Fruit fly (Drosophila melanogaster) Kc167 (cell line): Measurements from ENCODE around the gene CG13457.

ENCODE experiments used
- Myc ChIP-seq: fragments of >200 bp; optimal IDR thresholded peaks from 2 replicates; lab custom pipeline; 2017; ENCODE audit warnings: missing external identifiers
- Sin3A ChIP-seq: fragments of >200 bp; optimal IDR thresholded peaks from 2 replicates; lab custom pipeline; 2018; ENCODE audit warnings: missing external identifiers
- h ChIP-seq: fragments of >200 bp; optimal IDR thresholded peaks from 3 replicates; lab custom pipeline; 2018; ENCODE audit warnings: missing external identifiers
- insv ChIP-seq: fragments of >200 bp; optimal IDR thresholded peaks from 3 replicates; lab custom pipeline; 2018; ENCODE audit warnings: missing external identifiers
- psq ChIP-seq: fragments of >200 bp; optimal IDR thresholded peaks from 2 replicates; lab custom pipeline; 2017; ENCODE audit warnings: missing external identifiers
- ttk ChIP-seq: sonication (Bioruptor generic); optimal IDR thresholded peaks from 2 replicates; lab custom pipeline; 2017; ENCODE audit warnings: missing external identifiers

The CG13457 gene

DNA sequence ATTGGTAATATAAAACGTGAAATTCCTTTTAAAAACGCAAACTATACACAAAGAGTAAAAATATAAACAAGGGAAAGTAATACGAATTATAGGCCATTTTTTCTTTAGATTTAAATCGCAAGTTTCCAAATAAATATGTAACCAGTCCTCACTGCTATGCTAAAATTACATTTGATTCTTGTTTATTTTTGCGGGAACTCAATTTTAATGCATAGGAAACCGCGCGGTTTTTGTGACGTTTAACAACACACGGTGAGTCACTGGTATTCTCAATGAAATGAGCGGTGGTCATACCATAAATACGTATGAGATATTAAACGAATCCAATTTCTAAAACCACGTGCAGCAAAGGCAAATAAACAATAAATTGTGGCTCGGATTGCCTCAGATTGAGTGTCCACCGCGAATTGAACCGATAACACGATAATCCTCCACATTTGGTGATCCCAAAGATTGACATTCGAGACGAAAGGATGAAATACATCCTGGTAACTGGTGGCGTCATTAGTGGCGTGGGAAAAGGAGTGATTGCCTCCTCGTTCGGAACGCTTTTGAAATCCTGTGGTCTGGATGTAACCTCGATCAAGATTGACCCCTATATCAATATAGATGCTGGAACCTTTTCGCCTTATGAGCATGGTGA lies 33.2 kb downstream of the CG13457 start, which contains the start of gene Ctps:
Gene Ctps (plus strand): TSS at position 37 of the 643 bp plus-strand sequence.
- TF ChIP-seq h (lab: Kevin White, UChicago), result no peak
- no peak for TF ChIP-seq ttk (lab: Kevin White, UChicago)
- no peak for TF ChIP-seq psq (lab: Kevin White, UChicago)
- TF ChIP-seq insv (lab: Kevin White, UChicago), result no peak
- TF ChIP-seq Myc, result no peak
- no peak for TF ChIP-seq Sin3A (lab: Kevin White, UChicago)

DNA sequence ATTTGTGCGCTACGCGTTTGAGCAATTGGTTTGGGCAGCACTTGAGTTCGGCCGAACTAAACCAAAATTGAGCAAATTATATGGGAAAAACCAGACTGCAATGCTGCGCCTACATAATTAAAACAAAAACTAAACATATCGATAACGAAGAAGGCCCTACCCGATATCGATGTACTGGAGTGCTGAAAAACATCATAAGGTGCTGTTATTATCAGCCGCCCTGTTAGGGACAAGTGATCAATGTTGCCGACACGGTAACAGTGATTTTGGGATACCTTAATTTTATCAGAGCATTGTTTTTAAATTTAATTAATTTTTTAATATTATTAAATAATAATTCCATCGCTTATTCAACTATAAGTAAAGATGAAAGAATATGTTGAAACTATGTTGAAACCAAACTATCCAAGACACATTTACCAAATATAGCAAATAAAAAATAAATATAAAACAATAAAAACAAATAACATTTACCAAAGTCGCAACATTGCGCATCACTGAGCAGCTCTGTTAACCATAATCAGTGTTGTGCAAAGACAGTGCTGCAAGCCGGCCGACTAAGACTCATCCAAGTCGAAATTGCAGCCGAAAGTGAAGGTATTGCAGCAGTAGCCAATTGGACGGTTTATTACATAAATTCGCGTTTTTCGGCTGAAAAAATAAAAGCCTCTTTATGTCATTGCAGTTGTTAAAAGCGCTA lies 36.4 kb downstream of the CG13457 start, which contains the start of the genes sstn, Plp and GlyRS:
Gene sstn (minus strand): TSS at position 131 of the 700 bp plus-strand sequence.
Gene Plp (minus strand): TSS at position 136 of the 700 bp plus-strand sequence.
Gene GlyRS (plus strand): TSS at position 554 of the 700 bp plus-strand sequence.
- TF ChIP-seq h (lab: Kevin White, UChicago) (no peak), insv (lab: Kevin White, UChicago) (no peak), ttk (lab: Kevin White, UChicago) (no peak), Sin3A (lab: Kevin White, UChicago) (no peak), psq (lab: Kevin White, UChicago) (no peak), Myc (no peak)

DNA sequence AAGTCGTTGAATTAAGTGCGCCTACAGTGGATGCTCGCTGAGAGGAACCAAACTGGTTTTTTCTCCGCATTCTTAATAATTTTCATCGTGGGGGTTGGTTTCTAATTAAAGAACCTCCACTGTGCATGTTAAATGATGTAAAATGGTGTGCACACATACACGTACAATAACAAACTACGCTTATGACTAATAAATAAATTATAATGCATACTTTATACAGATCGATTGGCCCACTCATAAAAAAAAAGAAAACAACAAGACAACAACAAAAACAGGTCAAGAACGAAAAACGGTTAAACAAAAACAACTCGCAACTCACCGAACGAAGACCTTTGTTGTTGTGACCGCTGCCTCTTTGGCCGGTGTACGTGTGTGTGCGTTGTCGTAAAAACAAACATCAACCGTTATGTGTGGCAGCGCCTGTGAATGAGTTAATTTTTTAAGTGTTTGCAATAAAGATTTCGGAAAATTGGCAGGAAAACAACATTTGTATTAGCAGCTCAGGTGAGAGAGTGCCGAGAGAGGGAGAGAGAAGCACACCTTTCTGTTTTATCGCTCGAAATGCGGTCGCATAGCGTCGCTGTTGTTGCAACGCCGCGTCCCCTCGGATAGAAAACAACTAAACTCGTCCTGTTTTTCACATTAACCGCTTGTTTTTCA lies 37.1 kb downstream of the CG13457 start:
- no peak for TF ChIP-seq h (lab: Kevin White, UChicago)
- TF ChIP-seq Sin3A (lab: Kevin White, UChicago), result no peak
- no peak for TF ChIP-seq psq (lab: Kevin White, UChicago)
- TF ChIP-seq Myc, result no peak
- no peak for TF ChIP-seq ttk (lab: Kevin White, UChicago)
- no peak for TF ChIP-seq insv (lab: Kevin White, UChicago)

DNA sequence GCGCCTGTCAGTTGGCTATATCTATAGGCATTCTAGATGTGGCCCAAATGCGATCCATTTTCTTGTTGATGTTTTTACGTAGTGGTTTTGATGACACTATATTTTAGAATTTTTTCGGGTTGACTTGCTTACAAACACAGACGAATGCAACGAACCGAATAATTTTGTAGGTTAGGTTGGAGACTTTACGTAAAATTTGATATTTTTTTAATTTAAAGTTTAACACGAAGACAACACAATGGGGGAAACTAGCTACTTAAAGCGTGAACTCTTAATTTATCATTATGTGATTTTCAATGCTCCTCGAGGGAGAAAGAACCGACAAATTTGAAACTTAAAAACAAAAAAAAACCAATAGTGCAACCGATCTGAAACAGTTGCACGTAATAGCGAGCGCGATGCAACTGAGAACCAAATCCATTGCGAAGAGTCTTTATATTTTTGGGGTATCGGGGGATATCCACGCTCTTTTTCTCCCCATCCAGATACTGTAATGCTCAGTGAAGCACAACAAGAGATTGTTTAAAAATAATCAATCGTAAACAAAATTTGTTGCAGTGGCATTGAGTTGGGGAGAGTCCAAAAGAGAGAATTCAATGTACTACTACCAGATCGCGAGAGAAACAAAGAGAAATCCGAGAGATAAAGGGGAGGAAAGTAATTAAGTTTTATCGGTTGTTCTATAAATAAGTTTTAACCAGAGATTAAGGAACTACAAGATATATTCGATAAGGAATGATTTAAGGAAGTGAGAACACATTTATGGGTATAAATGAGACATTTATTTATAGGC lies 41.1 kb downstream of the CG13457 start:
- TF ChIP-seq h (lab: Kevin White, UChicago) (no peak), psq (lab: Kevin White, UChicago) (no peak), insv (lab: Kevin White, UChicago) (no peak), Sin3A (lab: Kevin White, UChicago) (no peak), ttk (lab: Kevin White, UChicago) (no peak), Myc (no peak)

DNA sequence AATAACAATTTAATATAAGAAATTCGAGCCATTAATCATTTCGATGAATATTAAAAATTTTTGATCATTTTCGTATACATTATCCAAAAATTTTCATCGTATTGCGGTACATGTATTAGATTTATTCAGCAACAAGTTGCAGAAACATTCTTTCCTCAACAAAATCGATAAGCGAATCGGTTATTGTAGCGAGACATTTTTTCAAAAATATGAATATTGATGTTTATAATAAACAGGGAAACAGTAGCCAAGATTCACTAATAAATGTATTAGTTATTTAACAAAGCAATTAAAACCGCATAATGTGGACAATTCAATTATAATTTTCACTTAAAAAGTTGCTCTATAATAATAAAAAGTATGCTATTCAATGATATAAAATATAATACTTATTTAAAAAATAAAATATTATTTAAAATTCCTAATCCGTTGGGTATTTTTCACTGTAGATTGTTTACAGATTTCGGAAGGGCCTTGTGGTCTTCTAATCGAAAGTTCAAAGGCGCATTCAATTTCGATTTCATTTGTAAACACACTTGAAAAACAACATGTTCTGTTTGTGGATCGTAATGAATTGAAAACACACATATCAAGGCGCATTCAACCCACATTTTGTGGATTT lies 42.0 kb downstream of the CG13457 start:
- TF ChIP-seq insv (lab: Kevin White, UChicago) (no peak), h (lab: Kevin White, UChicago) (no peak), Myc (no peak), Sin3A (lab: Kevin White, UChicago) (no peak), psq (lab: Kevin White, UChicago) (no peak), ttk (lab: Kevin White, UChicago) (no peak)

DNA sequence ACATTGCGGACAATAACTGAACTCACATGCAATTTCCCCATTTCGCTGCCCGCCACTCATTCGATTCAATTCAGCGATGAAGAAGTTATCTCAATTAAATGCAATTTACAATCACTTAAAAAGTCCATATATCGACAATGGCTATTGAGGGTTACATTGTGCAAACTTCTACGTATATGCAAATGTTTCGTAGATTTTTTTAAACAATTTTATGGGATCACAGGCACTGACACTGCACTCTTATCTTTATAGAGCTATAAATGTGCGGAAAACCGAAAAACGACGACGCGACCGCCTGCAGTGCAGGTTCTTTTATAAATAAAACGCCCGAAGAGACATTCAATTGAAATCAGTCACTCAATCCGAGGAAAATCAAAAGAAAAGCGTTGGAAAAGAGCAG lies 42.9 kb downstream of the CG13457 start:
- TF ChIP-seq Myc (no peak), psq (lab: Kevin White, UChicago) (no peak), h (lab: Kevin White, UChicago) (no peak), Sin3A (lab: Kevin White, UChicago) (no peak), insv (lab: Kevin White, UChicago) (no peak), ttk (lab: Kevin White, UChicago) (no peak)

DNA sequence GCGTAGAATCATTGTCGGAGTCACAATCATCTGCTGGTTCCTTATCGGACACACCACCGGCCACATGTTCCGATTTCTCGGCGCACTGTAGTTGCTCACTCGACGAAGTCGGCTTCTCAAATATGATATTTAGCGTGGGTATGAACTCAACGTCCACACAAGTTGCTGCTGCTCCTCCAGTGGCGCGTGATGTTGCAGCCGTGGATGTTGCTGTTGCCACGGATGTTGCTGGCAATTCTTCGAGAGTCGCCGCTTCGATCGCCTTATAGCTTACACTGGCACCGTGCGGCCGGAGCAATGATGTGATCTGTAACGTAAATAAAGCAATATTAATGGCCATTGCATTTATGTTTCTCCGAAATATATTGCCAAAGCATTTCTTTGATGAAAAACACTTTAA lies 46.9 kb downstream of the CG13457 start:
- no peak for TF ChIP-seq Myc
- TF ChIP-seq h (lab: Kevin White, UChicago), result no peak
- TF ChIP-seq psq (lab: Kevin White, UChicago), result no peak
- TF ChIP-seq ttk (lab: Kevin White, UChicago), result no peak
- no peak for TF ChIP-seq Sin3A (lab: Kevin White, UChicago)
- TF ChIP-seq insv (lab: Kevin White, UChicago), result no peak

DNA sequence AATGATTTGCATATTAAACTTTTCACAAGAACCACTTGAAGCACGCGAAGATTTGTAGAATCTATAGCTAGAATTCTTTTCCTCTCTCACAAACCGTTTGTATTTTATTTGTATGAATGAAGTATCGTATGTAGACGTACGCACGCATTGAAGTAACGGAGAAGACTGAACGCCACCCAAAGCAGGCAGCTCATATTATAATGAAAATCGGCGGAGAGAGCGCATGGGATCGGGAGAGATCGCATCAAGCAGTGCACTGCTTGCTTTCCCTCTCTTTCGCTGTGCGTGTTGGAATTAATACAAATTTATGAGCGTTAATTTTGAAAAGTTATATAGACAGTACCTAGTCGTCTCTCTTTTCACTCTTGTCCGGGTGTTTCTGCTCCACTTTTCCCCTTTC lies 51.9 kb downstream of the CG13457 start:
- TF ChIP-seq psq (lab: Kevin White, UChicago) (no peak), Sin3A (lab: Kevin White, UChicago) (no peak), insv (lab: Kevin White, UChicago) (no peak), h (lab: Kevin White, UChicago) (no peak), ttk (lab: Kevin White, UChicago) (no peak), Myc (no peak)

DNA sequence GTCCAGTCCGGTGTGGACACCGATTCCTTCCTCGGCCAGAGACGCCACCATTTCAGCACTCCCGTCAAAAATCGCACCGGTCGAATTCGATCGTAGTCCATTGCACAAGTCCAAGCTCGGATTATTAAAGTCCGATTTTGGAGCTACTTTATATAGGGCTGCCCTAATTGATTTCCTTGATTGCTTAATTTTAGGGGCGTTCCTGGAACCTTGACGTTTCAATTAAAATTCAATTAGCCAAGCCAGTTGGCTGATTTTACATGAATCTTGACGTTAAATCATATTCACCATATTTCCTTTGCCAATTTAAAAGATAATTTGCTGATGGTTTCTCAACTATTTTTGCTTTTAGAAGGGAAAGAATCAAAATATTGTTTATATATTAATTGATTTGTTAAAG lies 52.8 kb downstream of the CG13457 start, which contains the start of gene Or71a:
Gene Or71a (minus strand): TSS at position 101 of the 400 bp plus-strand sequence.
- TF ChIP-seq h (lab: Kevin White, UChicago), result no peak
- no peak for TF ChIP-seq psq (lab: Kevin White, UChicago)
